Worm (Caenorhabditis elegans) whole organism, L1 larva: ENCODE results near the gene prdx-6.

ENCODE experiments used
- C04F5.9 ChIP-seq: sonication (generic microtip); optimal IDR thresholded peaks from 2 replicates; lab custom pipeline; 2016; ENCODE audit warnings: missing genetic modification characterization, missing compliant biosample characterization
- C34B4.2 ChIP-seq: sonication (generic microtip); optimal IDR thresholded peaks from 2 replicates; lab custom pipeline; 2017; ENCODE audit warnings: mild to moderate bottlenecking, missing genetic modification characterization, missing compliant biosample characterization
- F16B12.6 ChIP-seq: fragments of 150-350 bp; optimal IDR thresholded peaks from 2 replicates; lab custom pipeline; 2014; ENCODE audit warnings: missing biosample characterization, missing genetic modification characterization
- Y116A8C.19 ChIP-seq: sonication (generic microtip); optimal IDR thresholded peaks from 2 replicates; lab custom pipeline; 2016; ENCODE audit warnings: missing compliant biosample characterization, missing genetic modification characterization, borderline replicate concordance
- aly-2 ChIP-seq: fragments of 150-350 bp; optimal IDR thresholded peaks from 2 replicates; lab custom pipeline; 2014; ENCODE audit warnings: missing biosample characterization, missing genetic modification characterization
- ceh-8 ChIP-seq: fragments of 200-800 bp; sonication (Bioruptor generic); optimal IDR thresholded peaks from 2 replicates; lab custom pipeline; 2018; ENCODE audit warnings: mild to moderate bottlenecking, missing genetic modification characterization, moderate library complexity, missing compliant biosample characterization
- ceh-82 ChIP-seq, 3 experiments: fragments of 150-350 bp in 1 of 3; sonication (generic microtip) in 2 of 3; optimal IDR thresholded peaks; 2 replicates each; lab custom pipeline; 2014 to 2017; ENCODE audit warnings: missing biosample characterization in 3 of 3, missing genetic modification characterization in 3 of 3
- ces-1 ChIP-seq: fragments of 150-350 bp; optimal IDR thresholded peaks from 2 replicates; lab custom pipeline; 2014; ENCODE audit warnings: missing biosample characterization, missing genetic modification reagents, missing genetic modification characterization
- dpl-1 ChIP-seq, 3 experiments: fragments of 150-350 bp in 2 of 3; sonication (generic microtip) in 1 of 3; optimal IDR thresholded peaks; 2 replicates each; lab custom pipeline; 2014 to 2017; ENCODE audit warnings: missing biosample characterization in 3 of 3, missing genetic modification characterization in 3 of 3, missing genetic modification reagents in 3 of 3
- dsc-1 ChIP-seq: sonication (generic microtip); optimal IDR thresholded peaks from 2 replicates; lab custom pipeline; 2016; ENCODE audit warnings: mild to moderate bottlenecking, missing genetic modification characterization, missing compliant biosample characterization
- efl-3 ChIP-seq: fragments of 200-800 bp; sonication (Bioruptor generic); optimal IDR thresholded peaks from 2 replicates; lab custom pipeline; 2018; ENCODE audit warnings: mild to moderate bottlenecking, missing genetic modification characterization, missing compliant biosample characterization
- elt-2 ChIP-seq: sonication (generic microtip); optimal IDR thresholded peaks from 2 replicates; lab custom pipeline; 2016; ENCODE audit warnings: missing genetic modification characterization, mild to moderate bottlenecking, inconsistent platforms, missing compliant biosample characterization, missing genetic modification reagents
- elt-3 ChIP-seq, 6 experiments: fragments of 150-350 bp in 1 of 6; sonication (generic microtip); optimal IDR thresholded peaks; 2 replicates each; lab custom pipeline; 2017 to 2018; ENCODE audit warnings: missing biosample characterization in 6 of 6, missing genetic modification characterization in 6 of 6, inconsistent platforms in 1 of 6
- fkh-10 ChIP-seq: sonication (generic microtip); optimal IDR thresholded peaks from 2 replicates; lab custom pipeline; 2017; ENCODE audit warnings: missing biosample characterization, missing genetic modification reagents, missing genetic modification characterization
- fkh-4 ChIP-seq: sonication (generic microtip); optimal IDR thresholded peaks from 2 replicates; lab custom pipeline; 2016; ENCODE audit warnings: missing compliant biosample characterization, missing genetic modification characterization, borderline replicate concordance
- fkh-8 ChIP-seq: sonication (generic microtip); optimal IDR thresholded peaks from 2 replicates; lab custom pipeline; 2016; ENCODE audit warnings: mild to moderate bottlenecking, missing genetic modification characterization, missing compliant biosample characterization
- hlh-17 ChIP-seq: fragments of 200-800 bp; sonication (Bioruptor generic); optimal IDR thresholded peaks from 2 replicates; lab custom pipeline; 2018; ENCODE audit warnings: missing genetic modification characterization, mild to moderate bottlenecking, missing compliant biosample characterization, moderate library complexity, borderline replicate concordance
- hpl-2 ChIP-seq: fragments of 150-350 bp; optimal IDR thresholded peaks from 2 replicates; lab custom pipeline; 2014; ENCODE audit warnings: missing biosample characterization, missing genetic modification reagents, missing genetic modification characterization
- irx-1 ChIP-seq: sonication (generic microtip); optimal IDR thresholded peaks from 2 replicates; lab custom pipeline; 2016; ENCODE audit warnings: missing genetic modification characterization, missing compliant biosample characterization
- isw-1 ChIP-seq: fragments of 200-800 bp; sonication (Bioruptor generic); IDR thresholded peaks from 2 replicates; pipeline ENCODE4 v1.3.6; 2022; ENCODE audit warnings: missing genetic modification characterization, missing compliant biosample characterization
- jun-1 ChIP-seq: fragments of 150-350 bp; optimal IDR thresholded peaks from 2 replicates; lab custom pipeline; 2014; ENCODE audit warnings: missing biosample characterization, missing genetic modification reagents, missing genetic modification characterization
- lin-39 ChIP-seq: fragments of 150-350 bp; optimal IDR thresholded peaks from 2 replicates; lab custom pipeline; 2014; ENCODE audit warnings: missing biosample characterization, missing genetic modification reagents, missing genetic modification characterization
- lir-3 ChIP-seq: sonication (generic microtip); optimal IDR thresholded peaks from 2 replicates; lab custom pipeline; 2016; ENCODE audit warnings: mild to moderate bottlenecking, missing genetic modification characterization, moderate library complexity, missing compliant biosample characterization; ENCODE audit not compliant: poor library complexity
- lsy-2 ChIP-seq, 2 experiments: fragments of 150-350 bp; optimal IDR thresholded peaks; 2 replicates each; lab custom pipeline; 2014; ENCODE audit warnings: missing biosample characterization in 2 of 2, missing genetic modification characterization in 2 of 2
- mab-9 ChIP-seq: fragments of 200-800 bp; sonication (Bioruptor generic); IDR thresholded peaks from 2 replicates; pipeline ENCODE4 v1.3.6; 2022; ENCODE audit warnings: missing genetic modification reagents, missing genetic modification characterization, missing compliant biosample characterization
- mdl-1 ChIP-seq, 2 experiments: fragments of 150-350 bp; optimal IDR thresholded peaks; 2 replicates each; lab custom pipeline; 2014 to 2017; ENCODE audit warnings: missing biosample characterization in 2 of 2, missing genetic modification characterization in 2 of 2, inconsistent platforms in 1 of 2
- mef-2 ChIP-seq: fragments of 150-350 bp; optimal IDR thresholded peaks from 2 replicates; lab custom pipeline; 2014; ENCODE audit warnings: missing biosample characterization, missing genetic modification characterization
- mep-1 ChIP-seq: fragments of 150-350 bp; optimal IDR thresholded peaks from 2 replicates; lab custom pipeline; 2014; ENCODE audit warnings: missing biosample characterization, missing genetic modification characterization
- nhr-11 ChIP-seq: fragments of 150-350 bp; optimal IDR thresholded peaks from 2 replicates; lab custom pipeline; 2014; ENCODE audit warnings: missing biosample characterization, missing genetic modification characterization
- nhr-12 ChIP-seq: sonication (generic microtip); optimal IDR thresholded peaks from 2 replicates; lab custom pipeline; 2017; ENCODE audit warnings: missing biosample characterization, missing genetic modification characterization
- nhr-28 ChIP-seq: fragments of 150-350 bp; optimal IDR thresholded peaks from 2 replicates; lab custom pipeline; 2014; ENCODE audit warnings: missing biosample characterization, missing genetic modification characterization
- pag-3 ChIP-seq: sonication (generic microtip); optimal IDR thresholded peaks from 2 replicates; lab custom pipeline; 2017; ENCODE audit warnings: missing genetic modification characterization, mild to moderate bottlenecking, missing compliant biosample characterization, antibody characterized with exemption, borderline replicate concordance; ENCODE audit not compliant: insufficient read depth
- pax-3 ChIP-seq: fragments of 200-800 bp; sonication (Bioruptor generic); optimal IDR thresholded peaks from 2 replicates; lab custom pipeline; 2018; ENCODE audit warnings: mild to moderate bottlenecking, missing genetic modification characterization, moderate library complexity, missing compliant biosample characterization
- rnt-1 ChIP-seq: sonication (generic microtip); optimal IDR thresholded peaks from 2 replicates; lab custom pipeline; 2016; ENCODE audit warnings: mild to moderate bottlenecking, missing genetic modification characterization, moderate library complexity, missing compliant biosample characterization
- sup-37 ChIP-seq: fragments of 200-800 bp; sonication (Bioruptor generic); optimal IDR thresholded peaks from 2 replicates; lab custom pipeline; 2018; ENCODE audit warnings: mild to moderate bottlenecking, missing genetic modification characterization, missing compliant biosample characterization
- tbx-2 ChIP-seq: sonication (generic microtip); optimal IDR thresholded peaks from 2 replicates; lab custom pipeline; 2016; ENCODE audit warnings: missing genetic modification characterization, missing compliant biosample characterization
- tlp-1 ChIP-seq: fragments of 150-350 bp; optimal IDR thresholded peaks from 2 replicates; lab custom pipeline; 2014; ENCODE audit warnings: missing biosample characterization, missing genetic modification characterization
- unc-30 ChIP-seq: sonication (generic microtip); optimal IDR thresholded peaks from 2 replicates; lab custom pipeline; 2017; ENCODE audit warnings: missing biosample characterization, missing genetic modification characterization
- unc-62 ChIP-seq: fragments of 150-350 bp; optimal IDR thresholded peaks from 2 replicates; lab custom pipeline; 2014; ENCODE audit warnings: missing biosample characterization, missing genetic modification reagents, missing genetic modification characterization
- unc-86 ChIP-seq: sonication (generic microtip); optimal IDR thresholded peaks from 2 replicates; lab custom pipeline; 2016; ENCODE audit warnings: missing genetic modification characterization, missing compliant biosample characterization
- unc-98 ChIP-seq: fragments of 200-800 bp; sonication (Bioruptor generic); IDR thresholded peaks from 2 replicates; pipeline ENCODE4 v1.3.6; 2022; ENCODE audit warnings: missing genetic modification characterization, missing compliant biosample characterization
- zag-1 ChIP-seq: fragments of 150-350 bp; optimal IDR thresholded peaks from 2 replicates; lab custom pipeline; 2014; ENCODE audit warnings: missing biosample characterization, missing genetic modification characterization
- zip-4 ChIP-seq: fragments of 200-800 bp; sonication (Bioruptor generic); optimal IDR thresholded peaks from 2 replicates; lab custom pipeline; 2018; ENCODE audit warnings: mild to moderate bottlenecking, missing genetic modification characterization, moderate library complexity, missing compliant biosample characterization
- ztf-11 ChIP-seq, 2 experiments: sonication (generic microtip); optimal IDR thresholded peaks; 2 replicates each; lab custom pipeline; 2016 to 2017; ENCODE audit warnings: missing genetic modification characterization in 2 of 2, missing biosample characterization in 1 of 2, missing compliant biosample characterization in 1 of 2
- ztf-4 ChIP-seq: fragments of 150-350 bp; optimal IDR thresholded peaks from 2 replicates; lab custom pipeline; 2014; ENCODE audit warnings: missing biosample characterization, missing genetic modification characterization

The prdx-6 gene

DNA sequence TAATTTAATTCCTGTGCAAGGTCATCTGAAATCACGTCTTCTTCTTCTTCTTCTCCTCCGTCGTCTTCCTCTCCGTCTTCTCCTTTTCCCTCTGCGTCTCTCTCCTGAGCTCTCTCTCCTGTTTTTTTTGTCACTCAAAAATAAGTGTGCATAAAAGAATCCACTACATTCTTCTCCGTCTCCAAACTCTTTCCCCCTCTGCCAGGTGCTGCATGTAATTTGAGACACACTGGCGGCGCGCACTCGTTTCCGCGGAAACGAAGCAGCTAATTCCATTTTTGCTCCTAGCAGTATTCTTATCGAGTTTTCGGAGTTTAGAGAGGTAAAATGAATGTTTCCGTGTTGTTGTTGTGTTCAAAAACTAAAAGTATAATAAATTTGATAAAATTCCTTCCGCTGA is 32.2 kb upstream of the prdx-6 start (continued):
- TF ChIP-seq nhr-12 (tag; lab: Kevin White, UChicago) (no peak), lir-3 (tag; lab: Kevin White, UChicago) (no peak), isw-1 (GFP tag; lab: Robert Waterston, UW) (no peak), C04F5.9 (tag; lab: Kevin White, UChicago) (no peak), zag-1 (no peak), nhr-28 (tag; lab: Kevin White, UChicago) (no peak), ces-1 (GFP tag; lab: Kevin White, UChicago) (no peak), mep-1 (peak; percentile 38), F16B12.6 (no peak), rnt-1 (tag; lab: Kevin White, UChicago) (no peak), efl-3 (no peak), C34B4.2 (no peak), nhr-11 (tag; lab: Kevin White, UChicago) (no peak), ceh-8 (GFP tag; lab: Kevin White, UChicago) (no peak), hlh-17 (GFP tag; lab: Kevin White, UChicago) (no peak), lsy-2 (tag; optimal IDR thresholded peaks at IDR 0.05; lab: Kevin White, UChicago) (peak in 1 of 2 experiments; percentile 14), elt-3 (tag; optimal IDR thresholded peaks at IDR 0.05; lab: Kevin White, UChicago) (no peak), unc-30 (tag; lab: Kevin White, UChicago) (no peak), fkh-8 (tag; lab: Kevin White, UChicago) (peak; percentile 72), ceh-82 (tag; optimal IDR thresholded peaks at IDR 0.05; lab: Kevin White, UChicago) (peak in 1 of 3 experiments; percentile 23), pag-3 (no peak), mdl-1 (tag; optimal IDR thresholded peaks at IDR 0.05; lab: Kevin White, UChicago) (no peak), ztf-4 (tag; lab: Kevin White, UChicago) (no peak), fkh-10 (GFP tag; lab: Kevin White, UChicago) (no peak), ztf-11 (tag; optimal IDR thresholded peaks at IDR 0.05; lab: Kevin White, UChicago) (no peak)

ce11 chrIV:187336-187735 is 31.0 kb upstream of the prdx-6 start:
- TF ChIP-seq zip-4 (GFP tag; lab: Kevin White, UChicago) = no peak
- TF ChIP-seq elt-2 (tag; lab: Kevin White, UChicago) = peak; percentile 5
- no peak for TF ChIP-seq irx-1 (tag; lab: Kevin White, UChicago)

ce11 chrIV:189087-189486 is 29.3 kb upstream of the prdx-6 start:
- TF ChIP-seq hpl-2 (GFP tag; lab: Kevin White, UChicago) (no peak), nhr-12 (tag; lab: Kevin White, UChicago) (no peak), mef-2 (tag; lab: Kevin White, UChicago) (no peak), hlh-17 (GFP tag; lab: Kevin White, UChicago) (no peak), fkh-10 (GFP tag; lab: Kevin White, UChicago) (no peak), lsy-2 (tag; optimal IDR thresholded peaks at IDR 0.05; lab: Kevin White, UChicago) (no peak), elt-3 (tag; optimal IDR thresholded peaks at IDR 0.05; lab: Kevin White, UChicago) (no peak), jun-1 (tag; lab: Kevin White, UChicago) (no peak), fkh-4 (tag; lab: Kevin White, UChicago) (no peak), irx-1 (tag; lab: Kevin White, UChicago) (no peak), pag-3 (no peak), aly-2 (tag; lab: Kevin White, UChicago) (no peak)

ce11 chrIV:192046-192445 is 26.3 kb upstream of the prdx-6 start, which contains the start of gene Y38C1AA.12:
Gene Y38C1AA.12, plus strand, starts transcription at chrIV:192256.
- TF ChIP-seq zip-4 (GFP tag; lab: Kevin White, UChicago) (peak; percentile 70), sup-37 (GFP tag; lab: Kevin White, UChicago) (peak; percentile 9), Y116A8C.19 (tag; lab: Kevin White, UChicago) (peak; percentile 83), dsc-1 (tag; lab: Kevin White, UChicago) (peak; percentile 93), tlp-1 (tag; lab: Kevin White, UChicago) (no peak), isw-1 (GFP tag; lab: Robert Waterston, UW) (peak; percentile 79), mef-2 (tag; lab: Kevin White, UChicago) (no peak), unc-62 (GFP tag; lab: Kevin White, UChicago) (no peak), unc-98 (GFP tag; lab: Robert Waterston, UW) (peak; percentile 82), tbx-2 (peak; percentile 92), aly-2 (tag; lab: Kevin White, UChicago) (no peak), mab-9 (peak; percentile 71; the same call in 1 of the 2 replicates), jun-1 (tag; lab: Kevin White, UChicago) (peak; percentile 46), lin-39 (peak; percentile 73), pax-3 (tag; lab: Kevin White, UChicago) (peak; percentile 92), unc-86 (tag; lab: Kevin White, UChicago) (peak; percentile 81), nhr-12 (tag; lab: Kevin White, UChicago) (no peak), dpl-1 (GFP tag; optimal IDR thresholded peaks at IDR 0.05; lab: Kevin White, UChicago) (peak; percentile 59 to 79 (median 73)), C04F5.9 (tag; lab: Kevin White, UChicago) (peak; percentile 91), lir-3 (tag; lab: Kevin White, UChicago) (peak; percentile 97)
